Fruit fly (Drosophila melanogaster) whole organism, adult: Measurements from ENCODE around the gene CecA2.

Experiments
- CG11617 ChIP-seq: fragments of 200-800 bp; sonication (Bioruptor generic); optimal IDR thresholded peaks from 2 replicates; lab custom pipeline; 2017; ENCODE audit warnings: mild to moderate bottlenecking, missing biosample characterization, missing genetic modification reagents, missing genetic modification characterization
- CG12768 ChIP-seq: fragments of 200-800 bp; sonication (Bioruptor generic); optimal IDR thresholded peaks from 2 replicates; lab custom pipeline; 2017; ENCODE audit warnings: missing biosample characterization, missing genetic modification characterization, mild to moderate bottlenecking, moderate library complexity, missing genetic modification reagents
- CG14711 ChIP-seq: fragments of 200-800 bp; sonication (Bioruptor generic); optimal IDR thresholded peaks from 2 replicates; lab custom pipeline; 2018; ENCODE audit warnings: missing biosample characterization, mild to moderate bottlenecking, missing genetic modification characterization, moderate library complexity
- CG33017 ChIP-seq: fragments of 200-800 bp; sonication (Bioruptor generic); optimal IDR thresholded peaks from 2 replicates; lab custom pipeline; 2018; ENCODE audit warnings: missing biosample characterization, mild to moderate bottlenecking, missing genetic modification characterization, moderate library complexity
- CG7045 ChIP-seq: fragments of 200-800 bp; sonication (Bioruptor generic); optimal IDR thresholded peaks from 2 replicates; lab custom pipeline; 2017; ENCODE audit warnings: missing biosample characterization, mild to moderate bottlenecking, missing genetic modification characterization
- CG7101 ChIP-seq: fragments of 200-800 bp; sonication (Bioruptor generic); optimal IDR thresholded peaks from 2 replicates; lab custom pipeline; 2018; ENCODE audit warnings: missing biosample characterization, mild to moderate bottlenecking, missing genetic modification characterization, moderate library complexity
- Clk ChIP-seq: fragments of 200-800 bp; sonication (Bioruptor generic); optimal IDR thresholded peaks from 2 replicates; lab custom pipeline; 2017; ENCODE audit warnings: missing biosample characterization, missing genetic modification characterization
- Mnt ChIP-seq: fragments of 200-800 bp; sonication (Bioruptor generic); optimal IDR thresholded peaks from 2 replicates; lab custom pipeline; 2016; ENCODE audit warnings: missing biosample characterization, mild to moderate bottlenecking, missing genetic modification characterization
- cnc ChIP-seq, 2 experiments: fragments of >200 bp; optimal IDR thresholded peaks; 2 replicates each; lab custom pipeline; 2017
- tj ChIP-seq: fragments of 200-800 bp; sonication (Bioruptor generic); optimal IDR thresholded peaks from 3 replicates; lab custom pipeline; 2017; ENCODE audit warnings: missing biosample characterization, mild to moderate bottlenecking, missing genetic modification characterization, moderate library complexity

- TF ChIP-seq CG12768 (GFP tag; lab: Kevin White, UChicago) = no peak
- TF ChIP-seq Mnt (GFP tag; lab: Kevin White, UChicago) = no peak
- TF ChIP-seq CG33017 (tag; lab: Kevin White, UChicago) = no peak
- TF ChIP-seq CG7101 (tag; lab: Kevin White, UChicago) = no peak
- TF ChIP-seq CG14711 (tag; lab: Kevin White, UChicago) = no peak
- TF ChIP-seq cnc (optimal IDR thresholded peaks at IDR 0.05; lab: Kevin White, UChicago) = no peak
- no peak for TF ChIP-seq CG11617
- no peak for TF ChIP-seq tj
- no peak for TF ChIP-seq Clk (GFP tag; lab: Kevin White, UChicago)
- no peak for TF ChIP-seq CG7045
These were observed 37.3 kb downstream of the CecA2 start, which contains the start of gene CG34299 for dm6 chr3R:30249283-30249682.
